Worm (Caenorhabditis elegans): Measurements from ENCODE around the gene C45B2.3.

ce11 chrX:6098420-6098819, 15.7 kb downstream of the C45B2.3 start:
- TF ChIP-seq nhr-12 (tag; optimal IDR thresholded peaks at IDR 0.05) (no peak), ztf-11 (tag; optimal IDR thresholded peaks at IDR 0.05) (no peak), nhr-10 (tag; optimal IDR thresholded peaks at IDR 0.05) (no peak)

All from whole organism, L2 larva.